Fruit fly (Drosophila melanogaster): ENCODE results near the gene CG33223.

DNA sequence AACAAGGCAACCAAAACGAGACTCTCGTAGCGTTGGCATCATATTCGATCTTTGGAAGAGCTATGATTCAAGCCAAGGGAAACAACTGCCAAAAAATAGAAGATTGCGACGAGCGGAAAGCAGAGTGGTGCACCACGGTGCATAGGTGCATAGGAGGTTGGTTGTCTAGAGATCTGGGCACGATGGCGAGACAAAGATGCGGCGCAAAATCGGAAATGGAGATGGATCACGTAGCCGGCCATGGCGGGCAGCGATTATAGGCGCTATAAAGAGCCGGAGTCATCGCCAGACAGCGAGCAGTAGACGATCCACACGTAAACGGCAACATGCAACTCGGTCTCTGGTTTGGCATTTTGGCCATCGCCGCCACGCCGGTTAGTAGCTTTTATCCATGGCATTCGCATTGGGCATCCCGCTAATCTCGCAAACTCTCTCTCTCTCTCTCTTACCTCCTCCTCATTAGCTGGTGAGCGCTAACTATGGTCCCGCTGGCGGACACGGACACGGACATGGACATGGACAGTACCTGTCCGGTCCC lies 4.6 kb downstream of the CG33223 start, which contains the start of gene Cp36:
- TF ChIP-seq CG16779 (tag; optimal IDR thresholded peaks at IDR 0.05) (no peak), CG3919 (GFP tag; optimal IDR thresholded peaks at IDR 0.05) (no peak), Hr39 (GFP tag; optimal IDR thresholded peaks at IDR 0.05) (no peak), CG8319 (GFP tag; optimal IDR thresholded peaks at IDR 0.05) (no peak), CG10669 (GFP tag; optimal IDR thresholded peaks at IDR 0.05) (no peak), Ets96B (tag; optimal IDR thresholded peaks at IDR 0.05) (no peak), CG4318 (GFP tag; optimal IDR thresholded peaks at IDR 0.05) (no peak), CG3032 (tag; optimal IDR thresholded peaks at IDR 0.05) (no peak), CG31627 (GFP tag; optimal IDR thresholded peaks at IDR 0.05) (no peak), Gug (GFP tag; IDR thresholded peaks at IDR 0.05) (no peak), OdsH (GFP tag; optimal IDR thresholded peaks at IDR 0.05) (no peak), fd85E (GFP tag; optimal IDR thresholded peaks at IDR 0.05) (no peak), svp (GFP tag) (no peak), Smox (GFP tag; optimal IDR thresholded peaks at IDR 0.05) (no peak)
